Fruit fly (Drosophila melanogaster): ENCODE data around the gene CLIP-190.

CLIP-190 gene

dm6 chr2L:17382318-17382717 is 2.2 kb upstream of the CLIP-190 start (continued):
- TF ChIP-seq CG4328 (GFP tag; optimal IDR thresholded peaks at IDR 0.05), result peak; percentile 72
- peak; percentile 86 for TF ChIP-seq phol (tag; optimal IDR thresholded peaks at IDR 0.05)
- TF ChIP-seq ATbp (GFP tag; optimal IDR thresholded peaks at IDR 0.05), result peak; percentile 74
- peak; percentile 10 for TF ChIP-seq Hey (tag; optimal IDR thresholded peaks at IDR 0.05)
- no peak for TF ChIP-seq CG10565 (GFP tag; optimal IDR thresholded peaks at IDR 0.05)
- TF ChIP-seq Dek (tag; optimal IDR thresholded peaks at IDR 0.05), result peak; percentile 59
- TF ChIP-seq lola (GFP tag; optimal IDR thresholded peaks at IDR 0.05), result peak in 1 of 3 experiments; percentile 89
- no peak for TF ChIP-seq unc-4 (GFP tag; IDR thresholded peaks at IDR 0.05; ENCODE audit: partially characterized antibody)
- TF ChIP-seq exex (tag; optimal IDR thresholded peaks at IDR 0.05), result peak; percentile 39
- TF ChIP-seq Eip74EF (GFP tag; optimal IDR thresholded peaks at IDR 0.05), result peak in 1 of 2 experiments; percentile 58
- peak; percentile 28 for TF ChIP-seq vfl (GFP tag; optimal IDR thresholded peaks at IDR 0.05)
- TF ChIP-seq CG15479 (GFP tag; optimal IDR thresholded peaks at IDR 0.05), result peak; percentile 52
- peak; percentile 84 for TF ChIP-seq Blimp-1 (GFP tag; optimal IDR thresholded peaks at IDR 0.05)
- TF ChIP-seq slou (GFP tag; optimal IDR thresholded peaks at IDR 0.05), result peak; percentile 40
- no peak for TF ChIP-seq pfk (GFP tag; optimal IDR thresholded peaks at IDR 0.05)
- TF ChIP-seq CG10462 (GFP tag; optimal IDR thresholded peaks at IDR 0.05), result peak; percentile 58
- TF ChIP-seq gem (tag; optimal IDR thresholded peaks at IDR 0.05), result peak; percentile 89
- peak; percentile 73 for TF ChIP-seq az2 (GFP tag; optimal IDR thresholded peaks at IDR 0.05)
- peak; percentile 50 for TF ChIP-seq CG11723 (GFP tag; optimal IDR thresholded peaks at IDR 0.05)
- TF ChIP-seq pros (GFP tag; optimal IDR thresholded peaks at IDR 0.05), result peak; percentile 53
- TF ChIP-seq pho (GFP tag; optimal IDR thresholded peaks at IDR 0.05), result no peak
- no peak for TF ChIP-seq Optix (GFP tag; IDR thresholded peaks at IDR 0.05)
- no peak for TF ChIP-seq ranshi (GFP tag; IDR thresholded peaks at IDR 0.05)
- TF ChIP-seq CG18764 (GFP tag; optimal IDR thresholded peaks at IDR 0.05), result peak; percentile 39
- no peak for TF ChIP-seq HLH3B (GFP tag; IDR thresholded peaks at IDR 0.05)
- peak; percentile 46 for TF ChIP-seq HHEX (GFP tag; optimal IDR thresholded peaks at IDR 0.05)
- peak; percentile 73 for TF ChIP-seq HmgZ (tag; optimal IDR thresholded peaks at IDR 0.05)
- no peak for TF ChIP-seq Bdp1 (GFP tag; optimal IDR thresholded peaks at IDR 0.05)
- no peak for TF ChIP-seq CG8478 (optimal IDR thresholded peaks at IDR 0.05)
- TF ChIP-seq en (GFP tag; optimal IDR thresholded peaks at IDR 0.05), result no peak
- TF ChIP-seq pum (GFP tag; optimal IDR thresholded peaks at IDR 0.05), result peak; percentile 39
- TF ChIP-seq CG13123 (GFP tag; optimal IDR thresholded peaks at IDR 0.05), result peak; percentile 6
- TF ChIP-seq CG43689 (GFP tag; IDR thresholded peaks at IDR 0.05), result no peak
- TF ChIP-seq Hsf (GFP tag; optimal IDR thresholded peaks at IDR 0.05), result peak; percentile 79
- TF ChIP-seq CG3407 (GFP tag; optimal IDR thresholded peaks at IDR 0.05), result peak; percentile 72
- TF ChIP-seq amos (GFP tag; IDR thresholded peaks at IDR 0.05; ENCODE audit: partially characterized antibody), result no peak
- TF ChIP-seq CG2889 (GFP tag; IDR thresholded peaks at IDR 0.05), result no peak
- TF ChIP-seq CG15696 (tag; optimal IDR thresholded peaks at IDR 0.05), result peak; percentile 90
- peak; percentile 6 for TF ChIP-seq CG7745 (tag; optimal IDR thresholded peaks at IDR 0.05)
- no peak for TF ChIP-seq otp (GFP tag; IDR thresholded peaks at IDR 0.05)
- peak; percentile 59 for TF ChIP-seq CG8281 (tag; optimal IDR thresholded peaks at IDR 0.05)
- peak; percentile 84 for TF ChIP-seq tap (tag; optimal IDR thresholded peaks at IDR 0.05)
- TF ChIP-seq br (optimal IDR thresholded peaks at IDR 0.05), result no peak
- TF ChIP-seq ems (GFP tag; optimal IDR thresholded peaks at IDR 0.05), result peak; percentile 16
- peak; percentile 92 for TF ChIP-seq CG17829 (tag; optimal IDR thresholded peaks at IDR 0.05)
- peak; percentile 72 for TF ChIP-seq Hmr (GFP tag; optimal IDR thresholded peaks at IDR 0.05)
- peak; percentile 83 for TF ChIP-seq gcm (GFP tag; optimal IDR thresholded peaks at IDR 0.05)
- TF ChIP-seq scrt (GFP tag; optimal IDR thresholded peaks at IDR 0.05), result peak; percentile 70
- TF ChIP-seq CG12769 (tag; optimal IDR thresholded peaks at IDR 0.05), result peak; percentile 58
- TF ChIP-seq ci (GFP tag; IDR thresholded peaks at IDR 0.05), result peak; percentile 48; the same call in 1 of the 3 replicates
